Fruit fly (Drosophila melanogaster) whole organism, pupa: ENCODE data around the gene CG6325.

Experiments used
- CG12605 ChIP-seq: fragments of 200-800 bp; sonication (Bioruptor generic); IDR thresholded peaks from 2 replicates; pipeline ENCODE4 v1.3.6; 2022; ENCODE audit warnings: missing biosample characterization, missing genetic modification characterization
- CG13204 ChIP-seq: fragments of 200-800 bp; sonication (Bioruptor generic); optimal IDR thresholded peaks from 2 replicates; lab custom pipeline; 2018; ENCODE audit warnings: missing biosample characterization, mild to moderate bottlenecking, missing genetic modification characterization, moderate library complexity
- CG15710 ChIP-seq: fragments of 200-800 bp; sonication (Bioruptor generic); optimal IDR thresholded peaks from 2 replicates; lab custom pipeline; 2018; ENCODE audit warnings: missing biosample characterization, mild to moderate bottlenecking, missing genetic modification characterization, moderate library complexity
- CG32121 ChIP-seq: fragments of 200-800 bp; sonication (Bioruptor generic); IDR thresholded peaks from 2 replicates; pipeline ENCODE4 v1.3.6; 2022; ENCODE audit warnings: missing biosample characterization, missing genetic modification characterization
- CG8159 ChIP-seq: fragments of 200-800 bp; sonication (Bioruptor generic); optimal IDR thresholded peaks from 3 replicates; lab custom pipeline; 2018; ENCODE audit warnings: missing biosample characterization, mild to moderate bottlenecking, missing genetic modification characterization, moderate library complexity
- CG8301 ChIP-seq: fragments of 200-800 bp; sonication (Bioruptor generic); optimal IDR thresholded peaks from 2 replicates; lab custom pipeline; 2018; ENCODE audit warnings: missing biosample characterization, mild to moderate bottlenecking, missing genetic modification characterization
- CG9948 ChIP-seq: fragments of 200-800 bp; sonication (Bioruptor generic); optimal IDR thresholded peaks from 2 replicates; lab custom pipeline; 2018; ENCODE audit warnings: missing biosample characterization, mild to moderate bottlenecking, missing genetic modification characterization, moderate library complexity
- EcR ChIP-seq: fragments of 200-800 bp; sonication (Bioruptor generic); optimal IDR thresholded peaks from 3 replicates; lab custom pipeline; 2019; ENCODE audit warnings: missing biosample characterization, missing genetic modification characterization, mild to moderate bottlenecking, moderate library complexity, missing genetic modification reagents
- Pif1B ChIP-seq: fragments of 200-800 bp; sonication (Bioruptor generic); optimal IDR thresholded peaks from 3 replicates; lab custom pipeline; 2016; ENCODE audit warnings: missing biosample characterization, missing genetic modification characterization
- fd96Ca ChIP-seq: fragments of 200-800 bp; sonication (Bioruptor generic); IDR thresholded peaks from 3 replicates; pipeline ENCODE4 v1.3.6; 2022; ENCODE audit warnings: missing biosample characterization, missing genetic modification characterization
- gl ChIP-seq: fragments of 200-800 bp; sonication (Bioruptor generic); optimal IDR thresholded peaks from 2 replicates; lab custom pipeline; 2018; ENCODE audit warnings: missing biosample characterization, mild to moderate bottlenecking, missing genetic modification characterization
- rn ChIP-seq: fragments of 200-800 bp; sonication (Bioruptor generic); IDR thresholded peaks from 2 replicates; pipeline ENCODE4 v1.3.6; 2022; ENCODE audit warnings: missing biosample characterization, missing genetic modification characterization

dm6 chr3R:10403940-10404339, 3.1 kb downstream of the CG6325 start:
- TF ChIP-seq CG9948 (tag; lab: Kevin White, UChicago) (no peak), EcR (GFP tag; lab: Kevin White, UChicago) (no peak), CG8159 (tag; lab: Kevin White, UChicago) (no peak), fd96Ca (GFP tag; lab: Robert Waterston, UW) (no peak), Pif1B (GFP tag; lab: Kevin White, UChicago) (no peak), CG32121 (GFP tag; lab: Robert Waterston, UW) (no peak), gl (tag; lab: Kevin White, UChicago) (no peak), CG13204 (no peak), CG12605 (GFP tag; lab: Robert Waterston, UW) (no peak), rn (no peak), CG8301 (no peak), CG15710 (no peak)
